Fruit fly (Drosophila melanogaster) whole organism, embryonic: Measurements from ENCODE around the gene Ir94a.

Experiments used
- Antp ChIP-seq: fragments of 200-800 bp; sonication (Bioruptor generic); optimal IDR thresholded peaks from 3 replicates; lab custom pipeline; 2016; ENCODE audit warnings: missing biosample characterization, missing genetic modification characterization
- BEAF-32 ChIP-seq: fragments of 200-800 bp; sonication (Bioruptor generic); optimal IDR thresholded peaks from 3 replicates; lab custom pipeline; 2017; ENCODE audit warnings: missing biosample characterization, missing genetic modification characterization, mild to moderate bottlenecking, moderate library complexity, missing genetic modification reagents
- CG11723 ChIP-seq: fragments of 200-800 bp; sonication (Bioruptor generic); optimal IDR thresholded peaks from 2 replicates; lab custom pipeline; 2017; ENCODE audit warnings: missing biosample characterization, mild to moderate bottlenecking, missing genetic modification characterization
- CG12155 ChIP-seq: fragments of 200-800 bp; sonication (Bioruptor generic); optimal IDR thresholded peaks from 3 replicates; lab custom pipeline; 2016; ENCODE audit warnings: missing biosample characterization, missing genetic modification characterization
- CG12219 ChIP-seq: fragments of 200-800 bp; sonication (Bioruptor generic); optimal IDR thresholded peaks from 3 replicates; lab custom pipeline; 2018; ENCODE audit warnings: missing biosample characterization, mild to moderate bottlenecking, missing genetic modification characterization
- CG12391 ChIP-seq: fragments of 200-800 bp; sonication (Bioruptor generic); optimal IDR thresholded peaks from 3 replicates; lab custom pipeline; 2018; ENCODE audit warnings: missing biosample characterization, mild to moderate bottlenecking, missing genetic modification characterization, moderate library complexity
- CG12659 ChIP-seq: fragments of 200-800 bp; sonication (Bioruptor generic); optimal IDR thresholded peaks from 3 replicates; lab custom pipeline; 2017; ENCODE audit warnings: mild to moderate bottlenecking, missing biosample characterization, missing genetic modification reagents, missing genetic modification characterization
- CG12769 ChIP-seq: fragments of 200-800 bp; sonication (Bioruptor generic); optimal IDR thresholded peaks from 2 replicates; lab custom pipeline; 2019; ENCODE audit warnings: missing biosample characterization, mild to moderate bottlenecking, missing genetic modification characterization, moderate library complexity
- CG13123 ChIP-seq: fragments of 200-800 bp; sonication (Bioruptor generic); optimal IDR thresholded peaks from 2 replicates; lab custom pipeline; 2016; ENCODE audit warnings: missing biosample characterization, missing genetic modification characterization
- CG15269 ChIP-seq: fragments of 200-800 bp; sonication (Bioruptor generic); optimal IDR thresholded peaks from 2 replicates; lab custom pipeline; 2018; ENCODE audit warnings: missing biosample characterization, mild to moderate bottlenecking, missing genetic modification characterization, moderate library complexity
- CG16863 ChIP-seq: fragments of 200-800 bp; sonication (Bioruptor generic); optimal IDR thresholded peaks from 3 replicates; lab custom pipeline; 2016; ENCODE audit warnings: missing biosample characterization, missing genetic modification characterization
- CG17186 ChIP-seq: fragments of 200-800 bp; sonication (Bioruptor generic); optimal IDR thresholded peaks from 3 replicates; lab custom pipeline; 2017; ENCODE audit warnings: missing biosample characterization, missing genetic modification reagents, missing genetic modification characterization
- CG17385 ChIP-seq: fragments of 200-800 bp; sonication (Bioruptor generic); optimal IDR thresholded peaks from 3 replicates; lab custom pipeline; 2018; ENCODE audit warnings: missing biosample characterization, mild to moderate bottlenecking, missing genetic modification characterization
- CG17829 ChIP-seq: fragments of 200-800 bp; optimal IDR thresholded peaks from 2 replicates; lab custom pipeline; 2019; ENCODE audit warnings: missing biosample characterization, mild to moderate bottlenecking, missing genetic modification characterization, moderate library complexity
- CG18599 ChIP-seq: fragments of 200-800 bp; sonication (Bioruptor generic); optimal IDR thresholded peaks from 3 replicates; lab custom pipeline; 2017; ENCODE audit warnings: missing biosample characterization, missing genetic modification characterization, mild to moderate bottlenecking, moderate library complexity, missing genetic modification reagents
- CG2875 ChIP-seq: fragments of 200-800 bp; sonication (Bioruptor generic); optimal IDR thresholded peaks from 2 replicates; lab custom pipeline; 2017; ENCODE audit warnings: missing biosample characterization, mild to moderate bottlenecking, missing genetic modification characterization, missing genetic modification reagents
- CG34224 ChIP-seq: fragments of 200-800 bp; sonication (Bioruptor generic); IDR thresholded peaks from 3 replicates; pipeline ENCODE4 v1.3.6; 2022; ENCODE audit warnings: missing biosample characterization, missing genetic modification characterization; ENCODE audit not compliant: partially characterized antibody
- CG8388 ChIP-seq: fragments of 200-800 bp; sonication (Bioruptor generic); optimal IDR thresholded peaks from 2 replicates; lab custom pipeline; 2019; ENCODE audit warnings: missing biosample characterization, mild to moderate bottlenecking, missing genetic modification characterization, moderate library complexity
- CG8765 ChIP-seq: fragments of 200-800 bp; sonication (Bioruptor generic); IDR thresholded peaks from 2 replicates; pipeline ENCODE4 v1.3.6; 2022; ENCODE audit warnings: missing biosample characterization, missing genetic modification characterization
- CG9932 ChIP-seq: fragments of 200-800 bp; sonication (Bioruptor generic); IDR thresholded peaks from 2 replicates; pipeline ENCODE4 v1.3.6; 2022; ENCODE audit warnings: missing biosample characterization, missing genetic modification characterization
- CTCF ChIP-seq: fragments of 200-800 bp; sonication (Bioruptor generic); optimal IDR thresholded peaks from 2 replicates; lab custom pipeline; 2017; ENCODE audit warnings: missing biosample characterization, mild to moderate bottlenecking, missing genetic modification characterization, moderate library complexity
- Dip2 ChIP-seq: fragments of 200-800 bp; sonication (Bioruptor generic); IDR thresholded peaks from 2 replicates; pipeline ENCODE4 v1.3.6; 2022; ENCODE audit warnings: missing biosample characterization, missing genetic modification characterization
- Gsc ChIP-seq: fragments of 200-800 bp; sonication (Bioruptor generic); IDR thresholded peaks from 2 replicates; pipeline ENCODE4 v1.3.6; 2022; ENCODE audit warnings: missing biosample characterization, missing genetic modification characterization
- HLH3B ChIP-seq: fragments of 200-800 bp; sonication (Bioruptor generic); IDR thresholded peaks from 2 replicates; pipeline ENCODE4 v1.3.6; 2022; ENCODE audit warnings: missing biosample characterization, missing genetic modification characterization
- HLHmδ ChIP-seq: fragments of 200-800 bp; sonication (Bioruptor generic); optimal IDR thresholded peaks from 2 replicates; lab custom pipeline; 2018; ENCODE audit warnings: missing biosample characterization, mild to moderate bottlenecking, missing genetic modification characterization, moderate library complexity
- Kr ChIP-seq: fragments of 200-800 bp; sonication (Bioruptor generic); optimal IDR thresholded peaks from 2 replicates; lab custom pipeline; 2017; ENCODE audit warnings: missing biosample characterization, mild to moderate bottlenecking, missing genetic modification characterization
- NK7.1 ChIP-seq: fragments of 200-800 bp; sonication (Bioruptor generic); optimal IDR thresholded peaks from 3 replicates; lab custom pipeline; 2016; ENCODE audit warnings: missing biosample characterization, missing genetic modification characterization
- Usf ChIP-seq: fragments of 200-800 bp; sonication (Bioruptor generic); optimal IDR thresholded peaks from 2 replicates; lab custom pipeline; 2017; ENCODE audit warnings: missing genotype, missing biosample characterization, missing genetic modification characterization
- caup ChIP-seq: fragments of 200-800 bp; sonication (Bioruptor generic); optimal IDR thresholded peaks from 3 replicates; lab custom pipeline; 2017; ENCODE audit warnings: missing biosample characterization, mild to moderate bottlenecking, missing genetic modification characterization, moderate library complexity; ENCODE audit not compliant: severe bottlenecking
- chm ChIP-seq: fragments of 200-800 bp; sonication (Bioruptor generic); IDR thresholded peaks from 2 replicates; pipeline ENCODE4 v1.3.6; 2022; ENCODE audit warnings: missing biosample characterization, missing genetic modification characterization
- esg ChIP-seq: fragments of 200-800 bp; sonication (Bioruptor generic); conservative IDR thresholded peaks from 2 replicates; pipeline ENCODE4 v1.3.6; 2022; ENCODE audit warnings: missing biosample characterization, missing genetic modification characterization
- eve ChIP-seq, 2 experiments: fragments of >200 bp; optimal IDR thresholded peaks; 2 replicates each; lab custom pipeline; 2017; ENCODE audit warnings: missing biosample characterization in 2 of 2, missing genetic modification characterization in 2 of 2
- gcm2 ChIP-seq: fragments of 200-800 bp; sonication (Bioruptor generic); optimal IDR thresholded peaks from 2 replicates; lab custom pipeline; 2016; ENCODE audit warnings: missing biosample characterization, missing genetic modification characterization
- gem ChIP-seq: fragments of 200-800 bp; sonication (Bioruptor generic); optimal IDR thresholded peaks from 2 replicates; lab custom pipeline; 2019; ENCODE audit warnings: missing biosample characterization, mild to moderate bottlenecking, missing genetic modification characterization, moderate library complexity
- gt ChIP-seq: fragments of 200-800 bp; sonication (Bioruptor generic); IDR thresholded peaks from 2 replicates; pipeline ENCODE4 v1.3.6; 2022; ENCODE audit warnings: missing biosample characterization, missing genetic modification characterization
- jumu ChIP-seq: fragments of 200-800 bp; sonication (Bioruptor generic); optimal IDR thresholded peaks from 3 replicates; lab custom pipeline; 2016; ENCODE audit warnings: missing biosample characterization, missing genetic modification characterization
- kay ChIP-seq: fragments of 200-800 bp; sonication (Bioruptor generic); optimal IDR thresholded peaks from 2 replicates; lab custom pipeline; 2016; ENCODE audit warnings: missing biosample characterization, missing genetic modification characterization
- lab ChIP-seq: fragments of 200-800 bp; sonication (Bioruptor generic); optimal IDR thresholded peaks from 3 replicates; lab custom pipeline; 2017; ENCODE audit warnings: missing biosample characterization, missing genetic modification characterization, mild to moderate bottlenecking, moderate library complexity, missing genetic modification reagents
- lov ChIP-seq, 2 experiments: fragments of 200-800 bp in 1 of 2; fragments of >200 bp in 1 of 2; sonication (Bioruptor generic) in 1 of 2; IDR thresholded peaks in 1 of 2; optimal IDR thresholded peaks in 1 of 2; 2 replicates in 1 of 2; 3 replicates in 1 of 2; pipeline versions ENCODE4 v1.3.6 to Lab custom; 2017 to 2022; ENCODE audit warnings: missing biosample characterization in 1 of 2, missing genetic modification characterization in 1 of 2
- oc ChIP-seq: fragments of 200-800 bp; sonication (Bioruptor generic); optimal IDR thresholded peaks from 2 replicates; lab custom pipeline; 2018; ENCODE audit warnings: missing biosample characterization, mild to moderate bottlenecking, missing genetic modification characterization, moderate library complexity
- org-1 ChIP-seq: fragments of 200-800 bp; sonication (Bioruptor generic); optimal IDR thresholded peaks from 2 replicates; lab custom pipeline; 2017; ENCODE audit warnings: missing biosample characterization, missing genetic modification characterization
- peb ChIP-seq: fragments of 200-800 bp; sonication (Bioruptor generic); IDR thresholded peaks from 2 replicates; pipeline ENCODE4 v1.3.6; 2022; ENCODE audit warnings: missing biosample characterization, missing genetic modification characterization
- repo ChIP-seq: fragments of 200-800 bp; sonication (Bioruptor generic); optimal IDR thresholded peaks from 2 replicates; lab custom pipeline; 2016; ENCODE audit warnings: missing biosample characterization, missing genetic modification characterization
- run ChIP-seq: fragments of 200-800 bp; sonication (Bioruptor generic); optimal IDR thresholded peaks from 3 replicates; lab custom pipeline; 2018; ENCODE audit warnings: missing biosample characterization, mild to moderate bottlenecking, missing genetic modification characterization
- scrt ChIP-seq: fragments of 200-800 bp; sonication (Bioruptor generic); optimal IDR thresholded peaks from 2 replicates; lab custom pipeline; 2018; ENCODE audit warnings: missing biosample characterization, mild to moderate bottlenecking, missing genetic modification characterization, moderate library complexity
- stwl ChIP-seq: fragments of 200-800 bp; sonication (Bioruptor generic); optimal IDR thresholded peaks from 3 replicates; lab custom pipeline; 2018; ENCODE audit warnings: missing biosample characterization, mild to moderate bottlenecking, missing genetic modification characterization, moderate library complexity
- tap ChIP-seq: fragments of 200-800 bp; optimal IDR thresholded peaks from 3 replicates; lab custom pipeline; 2019; ENCODE audit warnings: missing biosample characterization, mild to moderate bottlenecking, missing genetic modification characterization, moderate library complexity
- tio ChIP-seq: fragments of 200-800 bp; sonication (Bioruptor generic); optimal IDR thresholded peaks from 2 replicates; lab custom pipeline; 2017; ENCODE audit warnings: missing biosample characterization, missing genetic modification characterization, inconsistent platforms
- tna ChIP-seq: fragments of 200-800 bp; sonication (Bioruptor generic); IDR thresholded peaks from 2 replicates; pipeline ENCODE4 v1.3.6; 2022; ENCODE audit warnings: missing biosample characterization, missing genetic modification characterization; ENCODE audit not compliant: partially characterized antibody
- toy ChIP-seq: fragments of 200-800 bp; sonication (Bioruptor generic); IDR thresholded peaks from 2 replicates; pipeline ENCODE4 v1.3.6; 2022; ENCODE audit warnings: missing biosample characterization, missing genetic modification characterization

The Ir94a gene

DNA sequence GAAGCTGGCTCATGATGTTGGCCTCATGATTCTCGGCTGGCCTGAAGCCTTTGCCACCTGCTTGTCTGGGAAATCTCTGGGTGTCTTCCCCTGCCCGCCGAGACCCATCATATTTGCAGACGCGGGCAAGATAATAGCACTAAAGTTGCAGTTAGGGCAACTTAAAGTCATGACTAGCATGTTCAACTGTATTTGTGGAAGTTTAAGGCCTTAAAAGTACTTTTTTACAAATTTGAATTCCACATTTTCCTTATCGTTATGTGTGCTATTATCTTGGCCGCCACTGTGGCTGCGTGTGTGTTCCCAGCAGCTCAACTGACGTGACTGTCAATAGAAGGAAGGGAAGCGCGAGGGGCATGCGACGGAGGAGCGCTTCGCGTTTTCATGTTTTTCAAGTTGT, 25.9 kb downstream of the Ir94a start (continued):
- peak; percentile 71 for TF ChIP-seq CG17829 (tag; lab: Kevin White, UChicago)
- TF ChIP-seq CG12391 (tag; lab: Kevin White, UChicago) = peak; percentile 67
- TF ChIP-seq caup (GFP tag; lab: Kevin White, UChicago) = peak; percentile 72
- TF ChIP-seq jumu (GFP tag; lab: Kevin White, UChicago) = peak; percentile 74
- peak; percentile 64 for TF ChIP-seq tio
- TF ChIP-seq gt = peak; percentile 65
- TF ChIP-seq Kr (GFP tag; lab: Kevin White, UChicago) = no peak
- TF ChIP-seq CG12659 (GFP tag; lab: Kevin White, UChicago) = no peak
- TF ChIP-seq lab = peak; percentile 60
- peak; percentile 48 for TF ChIP-seq org-1
- TF ChIP-seq oc (tag; lab: Kevin White, UChicago) = peak; percentile 23
- TF ChIP-seq Usf = peak; percentile 7
- TF ChIP-seq Dip2 (GFP tag; lab: Robert Waterston, UW) = no peak
- TF ChIP-seq CG34224 (GFP tag; lab: Robert Waterston, UW) = no peak
- TF ChIP-seq toy (GFP tag; lab: Robert Waterston, UW) = no peak
- TF ChIP-seq BEAF-32 (GFP tag; lab: Kevin White, UChicago) = no peak
- peak; percentile 57 for TF ChIP-seq CG12219
- TF ChIP-seq HLHmδ = no peak
- no peak for TF ChIP-seq gcm2 (GFP tag; lab: Kevin White, UChicago)
- TF ChIP-seq CG17385 (GFP tag; lab: Kevin White, UChicago) = peak; percentile 30
- TF ChIP-seq CG13123 (GFP tag; lab: Kevin White, UChicago) = peak; percentile 6
- TF ChIP-seq CG2875 (GFP tag; lab: Kevin White, UChicago) = peak; percentile 64
- TF ChIP-seq eve (GFP tag; optimal IDR thresholded peaks at IDR 0.05; lab: Kevin White, UChicago) = peak in 1 of 2 experiments; percentile 78
- TF ChIP-seq lov (optimal IDR thresholded peaks at IDR 0.05; lab: Kevin White, UChicago) = no peak
- TF ChIP-seq lov (GFP tag; IDR thresholded peaks at IDR 0.05; lab: Robert Waterston, UW) = peak; percentile 74; the same call in 2 of the 3 replicates
- peak; percentile 34 for TF ChIP-seq CG15269 (tag; lab: Kevin White, UChicago)
- TF ChIP-seq tap (tag; lab: Kevin White, UChicago) = peak; percentile 31
- TF ChIP-seq kay (GFP tag; lab: Kevin White, UChicago) = peak; percentile 17
- peak; percentile 19 for TF ChIP-seq CTCF (GFP tag; lab: Kevin White, UChicago)
- TF ChIP-seq NK7.1 = no peak
- TF ChIP-seq Antp (GFP tag; lab: Kevin White, UChicago) = peak; percentile 80
- TF ChIP-seq peb = 0 out of 2 replicates have a peak, but pooled peaks have one; percentile 64
- peak; percentile 65 for TF ChIP-seq CG8765 (GFP tag; lab: Robert Waterston, UW)
- TF ChIP-seq CG16863 (GFP tag; lab: Kevin White, UChicago) = peak; percentile 67
- TF ChIP-seq CG8388 (GFP tag; lab: Kevin White, UChicago) = peak; percentile 60
- TF ChIP-seq stwl = peak; percentile 56
- peak; percentile 20 for TF ChIP-seq CG11723 (GFP tag; lab: Kevin White, UChicago)
- TF ChIP-seq HLH3B = peak; percentile 59; the same call in 1 of the 2 replicates
- TF ChIP-seq gem (tag; lab: Kevin White, UChicago) = peak; percentile 76
- peak; percentile 38 for TF ChIP-seq CG12769 (tag; lab: Kevin White, UChicago)
- TF ChIP-seq CG12155 (GFP tag; lab: Kevin White, UChicago) = no peak
- TF ChIP-seq run (tag; lab: Kevin White, UChicago) = no peak
- peak; percentile 66 for TF ChIP-seq esg (GFP tag; lab: Robert Waterston, UW)
- peak; percentile 45 for TF ChIP-seq CG18599 (GFP tag; lab: Kevin White, UChicago)
- TF ChIP-seq chm (GFP tag; lab: Robert Waterston, UW) = peak; percentile 94
- TF ChIP-seq CG9932 (GFP tag; lab: Robert Waterston, UW) = no peak; the same call in 1 of the 2 replicates
- no peak for TF ChIP-seq tna (GFP tag; lab: Robert Waterston, UW)
- TF ChIP-seq Gsc (GFP tag; lab: Robert Waterston, UW) = peak; percentile 58; the same call in 1 of the 2 replicates
- peak; percentile 51 for TF ChIP-seq repo
- TF ChIP-seq scrt (GFP tag; lab: Kevin White, UChicago) = no peak
- no peak for TF ChIP-seq CG17186 (GFP tag; lab: Kevin White, UChicago)
